Worm (Caenorhabditis elegans) whole organism, young adult: ENCODE results near the gene ZK1320.3.

Experiments
- C17E4.6 ChIP-seq: fragments of 200-800 bp; sonication (Bioruptor generic); IDR thresholded peaks from 2 replicates; pipeline ENCODE4 v1.3.6; 2022; ENCODE audit warnings: missing genetic modification reagents, missing genetic modification characterization, missing compliant biosample characterization
- K11D2.4 ChIP-seq: fragments of 200-800 bp; sonication (Bioruptor generic); IDR thresholded peaks from 2 replicates; pipeline ENCODE4 v1.3.6; 2022; ENCODE audit warnings: missing genetic modification reagents, missing genetic modification characterization, missing compliant biosample characterization
- Y67H2A.10 ChIP-seq: fragments of 200-800 bp; sonication (Bioruptor generic); conservative IDR thresholded peaks from 2 replicates; pipeline ENCODE4 v1.3.6; 2022; ENCODE audit warnings: missing genetic modification reagents, missing genetic modification characterization, missing compliant biosample characterization
- aptf-2 ChIP-seq: fragments of 200-800 bp; sonication (Bioruptor generic); conservative IDR thresholded peaks from 2 replicates; pipeline ENCODE4 v1.3.6; 2022; ENCODE audit warnings: missing genetic modification reagents, missing genetic modification characterization, missing compliant biosample characterization
- ceh-58 ChIP-seq: fragments of 200-800 bp; sonication (Bioruptor generic); IDR thresholded peaks from 2 replicates; pipeline ENCODE4 v1.3.6; 2022; ENCODE audit warnings: missing genetic modification characterization, missing compliant biosample characterization
- ets-4 ChIP-seq: fragments of 200-800 bp; sonication (Bioruptor generic); optimal IDR thresholded peaks from 2 replicates; lab custom pipeline; 2018; ENCODE audit warnings: mild to moderate bottlenecking, missing genetic modification characterization, missing compliant biosample characterization
- fkh-3 ChIP-seq: sonication (generic microtip); optimal IDR thresholded peaks from 2 replicates; lab custom pipeline; 2016; ENCODE audit warnings: mild to moderate bottlenecking, missing genetic modification characterization, missing compliant biosample characterization
- nfya-2 ChIP-seq: fragments of 200-800 bp; sonication (Bioruptor generic); IDR thresholded peaks from 2 replicates; pipeline ENCODE4 v1.3.6; 2022; ENCODE audit warnings: missing genetic modification reagents, missing genetic modification characterization, missing compliant biosample characterization
- nhr-27 ChIP-seq: fragments of 200-800 bp; sonication (Bioruptor generic); optimal IDR thresholded peaks from 2 replicates; lab custom pipeline; 2018; ENCODE audit warnings: mild to moderate bottlenecking, missing genetic modification characterization, moderate library complexity, missing compliant biosample characterization
- nhr-80 ChIP-seq: sonication (generic microtip); optimal IDR thresholded peaks from 2 replicates; lab custom pipeline; 2016; ENCODE audit warnings: missing genetic modification characterization, missing compliant biosample characterization
- somi-1 ChIP-seq: fragments of 200-800 bp; sonication (Bioruptor generic); optimal IDR thresholded peaks from 2 replicates; lab custom pipeline; 2018; ENCODE audit warnings: mild to moderate bottlenecking, missing genetic modification characterization, missing compliant biosample characterization
- tbx-9 ChIP-seq: sonication (generic microtip); optimal IDR thresholded peaks from 2 replicates; lab custom pipeline; 2016; ENCODE audit warnings: borderline replicate concordance, missing genetic modification characterization, inconsistent platforms, missing compliant biosample characterization
- ztf-25 ChIP-seq: fragments of 200-800 bp; sonication (Bioruptor generic); IDR thresholded peaks from 2 replicates; pipeline ENCODE4 v1.3.6; 2022; ENCODE audit warnings: missing genetic modification reagents, missing genetic modification characterization, missing compliant biosample characterization
- ztf-3 ChIP-seq: fragments of 200-800 bp; sonication (Bioruptor generic); optimal IDR thresholded peaks from 2 replicates; lab custom pipeline; 2018; ENCODE audit warnings: mild to moderate bottlenecking, missing genetic modification characterization, missing compliant biosample characterization

DNA sequence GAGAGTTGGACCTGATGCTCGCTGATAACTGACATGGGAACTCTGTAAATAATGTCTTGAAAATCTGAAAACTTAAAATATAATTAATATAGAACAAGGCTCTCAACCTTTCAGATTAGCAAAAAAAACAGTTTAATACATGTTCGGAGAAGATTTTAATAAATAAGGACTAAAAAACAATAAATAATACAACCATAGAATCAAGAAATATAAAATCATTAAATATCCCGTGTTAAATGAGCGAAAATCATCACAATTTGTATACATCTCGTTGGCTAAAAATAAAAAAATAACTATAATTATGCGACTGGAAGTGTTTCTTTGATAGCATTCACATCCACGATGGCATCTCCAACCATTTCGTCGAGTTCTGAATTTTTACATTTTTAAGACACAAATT is 44.5 kb upstream of the ZK1320.3 start, which contains the start of gene Y53C12A.10:
- TF ChIP-seq ztf-25 (no peak), somi-1 (GFP tag; lab: Kevin White, UChicago) (no peak), nfya-2 (no peak), nhr-80 (tag; lab: Kevin White, UChicago) (no peak), K11D2.4 (GFP tag; lab: Robert Waterston, UW) (no peak), tbx-9 (tag; lab: Kevin White, UChicago) (no peak), ztf-3 (no peak), Y67H2A.10 (GFP tag; lab: Robert Waterston, UW) (no peak), ets-4 (no peak), aptf-2 (GFP tag; lab: Robert Waterston, UW) (no peak), C17E4.6 (GFP tag; lab: Robert Waterston, UW) (no peak), ceh-58 (GFP tag; lab: Robert Waterston, UW) (no peak), nhr-27 (no peak), fkh-3 (tag; lab: Kevin White, UChicago) (no peak)
